Worm (Caenorhabditis elegans): ENCODE measurements around the gene Y49F6A.11.

DNA sequence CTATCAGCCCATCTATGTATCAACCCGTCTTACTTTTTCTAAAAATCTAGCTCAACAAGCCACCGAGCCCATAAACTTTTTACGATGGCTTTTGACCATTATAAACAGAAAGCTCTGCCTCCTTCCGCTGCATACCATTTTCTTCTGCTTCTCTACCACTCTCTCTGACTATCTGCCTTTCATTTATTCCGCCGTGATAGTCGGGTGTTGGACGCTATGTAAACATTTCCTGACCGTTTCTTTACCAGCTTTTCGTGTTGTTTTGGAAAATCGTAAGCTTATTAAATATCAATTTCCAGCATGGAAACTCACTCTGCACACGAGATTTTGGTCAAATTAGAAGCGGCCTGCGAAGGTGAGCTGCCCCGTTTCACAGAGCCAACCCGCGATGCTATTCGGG, 18.9 kb upstream of the Y49F6A.11 start, which contains the start of gene F40E12.1:
- TF ChIP-seq pha-4 (tag; optimal IDR thresholded peaks at IDR 0.05) (no peak), attf-6 (GFP tag; IDR thresholded peaks at IDR 0.05) (no peak), mel-28 (tag; optimal IDR thresholded peaks at IDR 0.05; ENCODE audit: borderline replicate concordance) (no peak), die-1 (tag; optimal IDR thresholded peaks at IDR 0.05) (no peak), Y53G8AR.9 (GFP tag; conservative IDR thresholded peaks at IDR 0.05) (no peak), ztf-28 (GFP tag; IDR thresholded peaks at IDR 0.05) (no peak), ceh-40 (GFP tag; IDR thresholded peaks at IDR 0.05) (no peak), mcd-1 (GFP tag; IDR thresholded peaks at IDR 0.05) (no peak), hrde-1 (tag; optimal IDR thresholded peaks at IDR 0.05; ENCODE audit: borderline replicate concordance) (no peak), unc-62 (GFP tag; optimal IDR thresholded peaks at IDR 0.05) (no peak), F10E7.11 (tag; optimal IDR thresholded peaks at IDR 0.05) (no peak), dpff-1 (tag; optimal IDR thresholded peaks at IDR 0.05) (no peak), K12H6.12 (tag; optimal IDR thresholded peaks at IDR 0.05) (no peak)

Measured in whole organism, young adult.